Worm (Caenorhabditis elegans): ENCODE results near the gene F55G11.7.

- TF ChIP-seq nhr-237 (tag; optimal IDR thresholded peaks at IDR 0.05) (no peak), bed-3 (GFP tag; optimal IDR thresholded peaks at IDR 0.05) (no peak), nhr-28 (tag; optimal IDR thresholded peaks at IDR 0.05) (no peak), pha-4 (tag; optimal IDR thresholded peaks at IDR 0.05) (no peak), snpc-4 (tag; optimal IDR thresholded peaks at IDR 0.05) (no peak), nhr-76 (tag; optimal IDR thresholded peaks at IDR 0.05) (no peak), elt-1 (tag; optimal IDR thresholded peaks at IDR 0.05; ENCODE audit: borderline replicate concordance, insufficient read depth) (no peak), sem-2 (GFP tag; optimal IDR thresholded peaks at IDR 0.05) (no peak), unc-62 (GFP tag; optimal IDR thresholded peaks at IDR 0.05) (no peak)
Observed at ce11 chrIV:12990638-12991037, 30.4 kb downstream of the F55G11.7 start.

Measured in whole organism, mixed stage, embryonic.